3 fruit fly cellular contexts compared by ENCODE assay signal in genomic region chr2L:3611762-3612424, dm6.
TF ChIP-seq lines count a peak whose summit lies in the region.

No protein-coding gene starts in this region.

- no peak for TF ChIP-seq CTCF in whole organism, embryonic (GFP tag; optimal IDR thresholded peaks at IDR 0.05; lab: Kevin White, UChicago)

TF ChIP-seq in whole organism, embryonic, 481 proteins besides CTCF, POLR2A, EP300 and RAD21 (continues in another document):
- peak; percentile 25; the same call in 1 of the 2 replicates for TF ChIP-seq sob (GFP tag; IDR thresholded peaks at IDR 0.05; lab: Robert Waterston, UW)
- TF ChIP-seq Vsx1 (GFP tag; optimal IDR thresholded peaks at IDR 0.05; lab: Kevin White, UChicago), result no peak
- TF ChIP-seq Nf-YB (GFP tag; optimal IDR thresholded peaks at IDR 0.05; lab: Kevin White, UChicago), result peak; percentile 95
- no peak; the same call in 1 of the 2 replicates for TF ChIP-seq Atf6 (GFP tag; IDR thresholded peaks at IDR 0.05; lab: Robert Waterston, UW)
- peak; percentile 67 for TF ChIP-seq sug (tag; optimal IDR thresholded peaks at IDR 0.05; lab: Kevin White, UChicago)
- TF ChIP-seq Med (GFP tag; lab: Kevin White, UChicago), result peak; percentile 73
- peak; percentile 23 for TF ChIP-seq CG2678 (tag; optimal IDR thresholded peaks at IDR 0.05; lab: Kevin White, UChicago)
- peak; percentile 73 for TF ChIP-seq sens (GFP tag; lab: Kevin White, UChicago)
- TF ChIP-seq CG11398 (GFP tag; optimal IDR thresholded peaks at IDR 0.05; lab: Kevin White, UChicago), result no peak
- peak; percentile 94 for TF ChIP-seq Nf-YC (tag; optimal IDR thresholded peaks at IDR 0.05; lab: Kevin White, UChicago)
- TF ChIP-seq Ets65A (GFP tag; lab: Kevin White, UChicago), result no peak
- no peak for TF ChIP-seq CG9215 (GFP tag; IDR thresholded peaks at IDR 0.05; lab: Robert Waterston, UW)
- TF ChIP-seq sqz (GFP tag; optimal IDR thresholded peaks at IDR 0.05; lab: Kevin White, UChicago), result peak; percentile 35
- no peak for TF ChIP-seq CG13894 (tag; optimal IDR thresholded peaks at IDR 0.05; lab: Kevin White, UChicago)
- no peak for TF ChIP-seq H2.0 (GFP tag; IDR thresholded peaks at IDR 0.05; lab: Robert Waterston, UW)
- peak; percentile 40 for TF ChIP-seq CG10543 (GFP tag; optimal IDR thresholded peaks at IDR 0.05; lab: Kevin White, UChicago)
- TF ChIP-seq CG2712 (tag; optimal IDR thresholded peaks at IDR 0.05; lab: Kevin White, UChicago), result no peak
- peak; percentile 19 for TF ChIP-seq CoRest (tag; optimal IDR thresholded peaks at IDR 0.05; lab: Kevin White, UChicago)
- no peak for TF ChIP-seq CG16815 (GFP tag; optimal IDR thresholded peaks at IDR 0.05; lab: Kevin White, UChicago)
- TF ChIP-seq cad (GFP tag; optimal IDR thresholded peaks at IDR 0.05; lab: Kevin White, UChicago), result peak; percentile 90
- TF ChIP-seq tll (GFP tag; optimal IDR thresholded peaks at IDR 0.05; lab: Kevin White, UChicago), result peak in 1 of 2 experiments; percentile 15
- TF ChIP-seq CG11085 (GFP tag; IDR thresholded peaks at IDR 0.05; lab: Robert Waterston, UW), result no peak
- peak; percentile 66 for TF ChIP-seq odd (GFP tag; optimal IDR thresholded peaks at IDR 0.05; lab: Kevin White, UChicago)
- no peak for TF ChIP-seq dmrt11E (tag; optimal IDR thresholded peaks at IDR 0.05; lab: Kevin White, UChicago)
- TF ChIP-seq CG32532 (GFP tag; IDR thresholded peaks at IDR 0.05; lab: Robert Waterston, UW), result peak; percentile 30
- TF ChIP-seq sens-2 (GFP tag; IDR thresholded peaks at IDR 0.05; lab: Robert Waterston, UW), result 0 out of 2 replicates have a peak, but pooled peaks have one; percentile 40
- no peak for TF ChIP-seq CG15269 (tag; optimal IDR thresholded peaks at IDR 0.05; lab: Kevin White, UChicago)
- no peak for TF ChIP-seq CG34224 (GFP tag; IDR thresholded peaks at IDR 0.05; lab: Robert Waterston, UW; ENCODE audit: partially characterized antibody)
- no peak for TF ChIP-seq NK7.1 (GFP tag; optimal IDR thresholded peaks at IDR 0.05; lab: Kevin White, UChicago)
- TF ChIP-seq CG1832 (GFP tag; optimal IDR thresholded peaks at IDR 0.05; lab: Kevin White, UChicago), result peak; percentile 71
- no peak for TF ChIP-seq BEAF-32 (GFP tag; optimal IDR thresholded peaks at IDR 0.05; lab: Kevin White, UChicago)

TF ChIP-seq in whole organism, prepupa, 60 proteins besides CTCF, POLR2A, EP300 and RAD21:
- TF ChIP-seq CG4318 (GFP tag; optimal IDR thresholded peaks at IDR 0.05; lab: Kevin White, UChicago) (no peak), Sox102F (GFP tag; optimal IDR thresholded peaks at IDR 0.05; lab: Kevin White, UChicago) (no peak), vri (GFP tag; optimal IDR thresholded peaks at IDR 0.05; lab: Kevin White, UChicago) (peak; percentile 7), eg (GFP tag; IDR thresholded peaks at IDR 0.05; lab: Robert Waterston, UW) (no peak), acj6 (GFP tag; optimal IDR thresholded peaks at IDR 0.05; lab: Kevin White, UChicago) (no peak), Sox14 (GFP tag; optimal IDR thresholded peaks at IDR 0.05; lab: Kevin White, UChicago) (no peak), Smox (GFP tag; optimal IDR thresholded peaks at IDR 0.05; lab: Kevin White, UChicago) (no peak), fkh (GFP tag; optimal IDR thresholded peaks at IDR 0.05; lab: Kevin White, UChicago) (peak; percentile 60), CG10631 (GFP tag; optimal IDR thresholded peaks at IDR 0.05; lab: Kevin White, UChicago) (no peak), Met (GFP tag; optimal IDR thresholded peaks at IDR 0.05; lab: Kevin White, UChicago) (no peak), CG11294 (GFP tag; IDR thresholded peaks at IDR 0.05; lab: Robert Waterston, UW) (no peak), Ets96B (tag; optimal IDR thresholded peaks at IDR 0.05; lab: Kevin White, UChicago) (no peak), CG6276 (GFP tag; optimal IDR thresholded peaks at IDR 0.05; lab: Kevin White, UChicago) (no peak), CG34406 (GFP tag; optimal IDR thresholded peaks at IDR 0.05; lab: Kevin White, UChicago) (no peak)

TF ChIP-seq in whole organism, wandering third instar larva, 38 proteins besides CTCF, POLR2A, EP300 and RAD21:
- TF ChIP-seq woc (GFP tag; optimal IDR thresholded peaks at IDR 0.05; lab: Kevin White, UChicago), result no peak
- TF ChIP-seq psq (GFP tag; optimal IDR thresholded peaks at IDR 0.05; lab: Kevin White, UChicago), result no peak
- TF ChIP-seq Dfd (GFP tag; optimal IDR thresholded peaks at IDR 0.05; lab: Kevin White, UChicago), result no peak
- TF ChIP-seq jim (GFP tag; optimal IDR thresholded peaks at IDR 0.05; lab: Kevin White, UChicago), result no peak
- no peak for TF ChIP-seq sv (GFP tag; optimal IDR thresholded peaks at IDR 0.05; lab: Kevin White, UChicago)
- TF ChIP-seq rgr (GFP tag; optimal IDR thresholded peaks at IDR 0.05; lab: Kevin White, UChicago), result no peak
- TF ChIP-seq Sp1 (GFP tag; optimal IDR thresholded peaks at IDR 0.05; lab: Kevin White, UChicago), result peak; percentile 10
- no peak for TF ChIP-seq Hr83 (GFP tag; optimal IDR thresholded peaks at IDR 0.05; lab: Kevin White, UChicago; ENCODE audit: poor library complexity, severe bottlenecking)
- TF ChIP-seq Mio (GFP tag; optimal IDR thresholded peaks at IDR 0.05; lab: Kevin White, UChicago), result no peak
- peak; percentile 0 for TF ChIP-seq h (GFP tag; optimal IDR thresholded peaks at IDR 0.05; lab: Kevin White, UChicago)
